Worm (Caenorhabditis elegans): Measurements from ENCODE around the gene F59E12.6.

ce11 chrII:5619298-5619697 is 11.5 kb downstream of the F59E12.6 start, which contains the start of gene dhs-6:
- TF ChIP-seq elt-3 (tag; optimal IDR thresholded peaks at IDR 0.05) (no peak), mep-1 (tag; optimal IDR thresholded peaks at IDR 0.05) (no peak), unc-39 (tag; optimal IDR thresholded peaks at IDR 0.05) (no peak), drap-1 (GFP tag; optimal IDR thresholded peaks at IDR 0.05) (no peak), nhr-28 (tag; optimal IDR thresholded peaks at IDR 0.05) (no peak), snpc-4 (tag; optimal IDR thresholded peaks at IDR 0.05) (no peak), nhr-12 (tag; optimal IDR thresholded peaks at IDR 0.05) (no peak), lin-13 (tag; optimal IDR thresholded peaks at IDR 0.05) (no peak)

Measured in whole organism, mixed stage, embryonic.